Worm (Caenorhabditis elegans): Measurements from ENCODE around the gene lim-6.

ce11 chrX:1093154-1093553 is 20.9 kb downstream of the lim-6 start:
- TF ChIP-seq W03F9.2 (tag; optimal IDR thresholded peaks at IDR 0.05) (peak; percentile 80), him-1 (tag; optimal IDR thresholded peaks at IDR 0.05) (peak; percentile 92)
